Fruit fly (Drosophila melanogaster): Measurements from ENCODE around the gene CG42713.

Gene CG42713

DNA sequence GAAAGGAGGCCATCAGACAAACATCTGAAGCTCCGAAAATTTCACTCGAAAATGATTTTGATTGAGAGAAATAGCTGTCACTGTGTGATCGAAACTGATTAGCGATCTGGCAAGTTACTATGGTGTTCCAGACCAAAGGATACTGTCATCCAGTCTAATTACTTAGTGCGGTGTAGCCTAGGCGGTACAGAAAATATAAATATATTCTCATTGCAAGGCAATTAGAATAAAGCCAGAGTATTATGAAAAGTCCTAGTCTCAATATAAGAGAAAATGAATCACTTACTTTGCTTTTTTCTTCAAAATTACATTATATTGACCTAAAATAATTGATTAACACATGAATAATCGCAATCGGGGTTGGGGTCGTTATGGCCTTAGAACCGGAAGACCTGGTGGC lies 26.7 kb upstream of the CG42713 start, which contains the start of gene CG32988:
CG32988 (plus strand) TSS at position 301 of the 400 bp plus-strand sequence.
- TF ChIP-seq CTCF (optimal IDR thresholded peaks at IDR 0.05) (no peak), CG8478 (optimal IDR thresholded peaks at IDR 0.05) (no peak)

DNA sequence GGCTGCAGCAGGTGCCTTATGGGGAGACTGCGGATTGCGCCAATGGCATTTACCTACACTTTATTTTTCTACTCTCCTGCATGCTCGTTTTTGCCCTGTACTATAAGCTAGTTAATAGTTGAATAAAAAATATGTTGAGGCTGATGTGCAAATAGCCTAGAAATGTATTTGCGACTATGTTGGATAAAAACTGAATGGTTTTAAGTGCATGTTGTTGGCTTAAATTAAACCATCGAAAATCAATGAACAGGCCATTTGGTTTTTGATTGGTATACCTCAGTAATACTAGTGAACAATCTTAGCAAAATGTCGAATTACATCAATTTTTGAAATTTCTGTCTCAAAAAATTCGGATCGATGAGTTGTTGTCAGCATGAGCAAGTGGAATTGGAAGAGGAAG lies 25.7 kb upstream of the CG42713 start, which contains the start of gene CG32983:
CG32983 (plus strand) TSS at position 301 of the 400 bp plus-strand sequence.
- TF ChIP-seq CTCF (optimal IDR thresholded peaks at IDR 0.05) = no peak
- no peak for TF ChIP-seq CG8478 (optimal IDR thresholded peaks at IDR 0.05)

DNA sequence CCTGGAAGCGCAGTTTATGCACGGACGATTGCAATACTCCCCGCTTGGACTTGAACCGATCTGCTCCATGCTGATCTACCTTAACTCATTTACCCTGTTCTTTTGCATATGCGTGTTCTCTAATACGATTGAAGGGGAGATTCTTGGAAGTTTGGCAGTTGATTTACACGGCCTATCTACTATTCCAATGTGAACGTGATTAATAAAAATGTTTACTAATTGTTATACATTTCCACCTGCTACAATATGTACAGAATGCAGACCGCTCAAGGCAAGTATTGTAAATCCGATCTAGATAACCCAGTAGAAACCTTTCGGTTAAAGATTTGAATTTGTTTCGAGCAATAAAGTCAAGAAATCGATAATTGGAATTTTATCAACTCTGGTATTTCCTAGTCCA lies 24.8 kb upstream of the CG42713 start, which contains the start of gene CG9483:
CG9483 (plus strand) TSS at position 301 of the 400 bp plus-strand sequence.
- TF ChIP-seq CG8478 (optimal IDR thresholded peaks at IDR 0.05) = no peak
- no peak for TF ChIP-seq CTCF (optimal IDR thresholded peaks at IDR 0.05)

DNA sequence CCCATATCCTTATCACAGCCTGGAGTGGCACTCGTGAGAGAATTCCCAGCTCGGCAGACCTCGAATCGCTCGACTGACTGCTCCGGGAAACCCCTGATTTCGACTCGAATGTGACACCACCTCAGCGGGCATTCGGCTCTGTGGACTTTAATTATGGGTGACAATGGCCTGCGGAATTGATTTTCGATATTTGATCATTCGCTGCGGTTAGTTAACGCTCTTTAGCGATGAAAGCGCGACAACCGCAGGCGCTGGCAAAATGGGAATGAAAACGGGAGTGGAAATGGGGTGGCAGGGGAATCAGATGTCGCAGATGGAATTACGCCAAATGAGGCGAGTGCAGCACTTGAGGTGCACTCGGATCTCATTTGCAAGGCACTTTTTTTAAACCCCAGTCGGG lies 19.6 kb upstream of the CG42713 start:
- no peak for TF ChIP-seq CTCF (optimal IDR thresholded peaks at IDR 0.05)
- TF ChIP-seq CG8478 (optimal IDR thresholded peaks at IDR 0.05) = no peak

dm6 chr2L:8875835-8876234 lies 15.4 kb upstream of the CG42713 start:
- TF ChIP-seq CTCF (optimal IDR thresholded peaks at IDR 0.05) = no peak
- no peak for TF ChIP-seq CG8478 (optimal IDR thresholded peaks at IDR 0.05)

DNA sequence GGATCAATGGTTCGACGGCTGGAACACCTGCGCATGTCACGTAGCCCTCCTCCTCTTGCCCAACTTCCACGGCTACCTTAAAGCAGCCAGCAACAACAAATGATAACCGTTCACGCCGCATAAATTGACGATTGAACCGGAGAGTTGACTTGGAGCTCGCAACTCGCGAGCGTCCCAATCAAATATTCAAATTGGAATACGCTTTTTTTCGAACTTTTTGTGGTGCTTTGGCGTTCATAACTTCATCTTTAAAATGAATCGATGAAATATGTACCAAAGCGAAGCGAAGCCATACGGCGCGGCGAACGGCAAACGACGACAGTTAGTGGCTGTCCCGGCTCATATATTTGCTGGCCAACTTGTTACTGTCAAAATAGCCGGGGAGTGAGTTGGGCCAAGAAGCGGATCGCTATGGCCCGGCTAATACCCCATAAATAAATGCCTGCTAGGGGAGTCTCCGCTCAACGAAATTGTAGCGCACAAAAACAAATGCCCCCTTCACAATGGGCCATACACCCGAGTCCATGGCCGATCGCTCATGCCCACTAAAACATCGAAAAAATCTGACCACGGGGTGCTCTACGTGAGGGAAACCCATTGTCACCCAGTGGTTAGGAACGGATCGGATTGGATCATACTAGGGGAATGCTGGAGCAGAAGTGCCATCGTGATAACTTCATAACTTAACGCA lies 11.9 kb upstream of the CG42713 start:
- TF ChIP-seq CTCF (optimal IDR thresholded peaks at IDR 0.05) (no peak), CG8478 (optimal IDR thresholded peaks at IDR 0.05) (no peak)

DNA sequence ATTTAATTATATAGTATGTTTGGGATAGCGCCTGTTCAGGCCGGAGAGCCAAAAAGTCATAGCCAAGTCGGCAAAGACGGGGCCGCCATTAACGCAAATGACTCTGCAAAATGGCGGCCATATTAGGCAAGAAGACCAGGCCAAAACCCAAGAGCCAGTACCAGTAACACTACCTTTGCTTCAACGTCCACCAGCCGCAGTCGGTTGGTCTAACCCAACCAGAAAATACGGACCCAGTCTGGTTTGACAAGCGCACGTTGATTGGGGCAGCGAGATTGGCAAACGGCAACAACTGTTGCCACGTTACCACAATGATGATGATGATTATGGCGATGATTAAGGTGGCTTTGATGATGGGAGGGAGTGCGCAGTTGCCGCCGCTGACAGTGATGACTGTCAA lies 10.1 kb upstream of the CG42713 start:
- TF ChIP-seq CTCF (optimal IDR thresholded peaks at IDR 0.05) = no peak
- no peak for TF ChIP-seq CG8478 (optimal IDR thresholded peaks at IDR 0.05)

DNA sequence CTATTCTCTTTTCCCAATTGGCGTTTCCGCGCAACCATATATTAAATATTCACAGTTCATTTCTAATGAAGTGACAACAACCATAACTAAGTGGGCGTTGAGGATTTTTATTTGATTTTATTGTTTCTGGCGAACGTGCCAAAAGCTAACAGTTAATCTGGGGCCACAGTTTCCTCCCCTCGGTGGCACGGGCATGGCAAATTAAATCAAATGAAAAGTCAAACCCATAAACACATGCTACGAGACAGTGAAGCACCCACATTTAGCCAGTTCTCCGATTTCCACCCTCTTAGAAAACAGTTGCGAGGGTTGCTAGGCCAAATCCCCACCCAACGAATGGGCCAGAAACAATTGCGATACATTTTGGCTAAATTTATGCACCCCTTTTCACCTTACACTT lies 7.1 kb upstream of the CG42713 start:
- TF ChIP-seq CTCF (optimal IDR thresholded peaks at IDR 0.05) (no peak), CG8478 (optimal IDR thresholded peaks at IDR 0.05) (no peak)

DNA sequence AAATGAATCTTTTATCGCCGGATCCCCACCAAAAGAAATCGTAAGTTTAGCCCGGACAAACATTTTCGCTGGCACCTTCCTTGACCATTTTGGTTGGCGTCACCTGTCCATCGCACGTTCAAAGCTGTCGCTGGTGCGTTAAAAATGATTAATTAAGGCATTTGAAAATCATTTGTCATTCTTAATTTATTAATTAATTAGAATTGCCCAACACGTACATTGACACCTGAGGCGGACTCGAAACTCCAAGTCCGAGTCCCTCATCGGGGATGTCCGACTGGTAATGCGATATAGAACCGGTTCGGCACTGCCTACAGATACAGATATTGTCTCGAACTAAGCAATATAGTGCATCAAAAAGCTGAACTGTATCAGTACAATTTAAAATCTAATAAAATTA lies 3.0 kb upstream of the CG42713 start:
- no peak for TF ChIP-seq CTCF (optimal IDR thresholded peaks at IDR 0.05)
- TF ChIP-seq CG8478 (optimal IDR thresholded peaks at IDR 0.05) = no peak

dm6 chr2L:8888720-8889119 lies 2.5 kb upstream of the CG42713 start:
- peak; percentile 61 to 66 for TF ChIP-seq CTCF (optimal IDR thresholded peaks at IDR 0.05)
- no peak for TF ChIP-seq CG8478 (optimal IDR thresholded peaks at IDR 0.05)

dm6 chr2L:8894224-8894623 lies 3.0 kb downstream of the CG42713 start:
- TF ChIP-seq CTCF (optimal IDR thresholded peaks at IDR 0.05) (no peak), CG8478 (optimal IDR thresholded peaks at IDR 0.05) (no peak)

dm6 chr2L:8897954-8898713 lies 6.9 kb downstream of the CG42713 start:
- TF ChIP-seq CTCF (optimal IDR thresholded peaks at IDR 0.05) (no peak), CG8478 (optimal IDR thresholded peaks at IDR 0.05) (no peak)

- TF ChIP-seq CTCF (optimal IDR thresholded peaks at IDR 0.05) = no peak
- TF ChIP-seq CG8478 (optimal IDR thresholded peaks at IDR 0.05) = no peak
These were observed 7.7 kb downstream of the CG42713 start, which contains the start of gene CG34398 for dm6 chr2L:8898714-8899652. CG34398 (plus strand) TSS chr2L:8898786.

- no peak for TF ChIP-seq CG8478 (optimal IDR thresholded peaks at IDR 0.05)
- no peak for TF ChIP-seq CTCF (optimal IDR thresholded peaks at IDR 0.05)
These were observed 10.6 kb downstream of the CG42713 start for dm6 chr2L:8901882-8902281.

- TF ChIP-seq CG8478 (optimal IDR thresholded peaks at IDR 0.05) (no peak), CTCF (optimal IDR thresholded peaks at IDR 0.05) (no peak)
These were observed 15.0 kb downstream of the CG42713 start for dm6 chr2L:8906279-8906678.
